Fruit fly (Drosophila melanogaster) Kc167 (cell line): ENCODE results near the gene CG31516.

ENCODE experiments used
- Sin3A ChIP-seq: fragments of >200 bp; optimal IDR thresholded peaks from 2 replicates; lab custom pipeline; 2018; ENCODE audit warnings: missing external identifiers
- psq ChIP-seq: fragments of >200 bp; optimal IDR thresholded peaks from 2 replicates; lab custom pipeline; 2017; ENCODE audit warnings: missing external identifiers
- ttk ChIP-seq: sonication (Bioruptor generic); optimal IDR thresholded peaks from 2 replicates; lab custom pipeline; 2017; ENCODE audit warnings: missing external identifiers

dm6 chr3R:4249947-4250346 lies 30.0 kb upstream of the CG31516 start:
- TF ChIP-seq Sin3A = no peak
- TF ChIP-seq ttk = no peak
- no peak for TF ChIP-seq psq
